Worm (Caenorhabditis elegans) whole organism, L1 larva: Measurements from ENCODE around the gene T08A11.1.

ENCODE experiments used
- dpl-1 ChIP-seq, 3 experiments: fragments of 150-350 bp in 2 of 3; sonication (generic microtip) in 1 of 3; optimal IDR thresholded peaks; 2 replicates each; lab custom pipeline; 2014 to 2017; ENCODE audit warnings: missing biosample characterization in 3 of 3, missing genetic modification characterization in 3 of 3, missing genetic modification reagents in 3 of 3
- lin-13 ChIP-seq: fragments of 150-350 bp; optimal IDR thresholded peaks from 2 replicates; lab custom pipeline; 2014; ENCODE audit warnings: missing biosample characterization, missing genetic modification reagents, missing genetic modification characterization
- nhr-11 ChIP-seq: fragments of 150-350 bp; optimal IDR thresholded peaks from 2 replicates; lab custom pipeline; 2014; ENCODE audit warnings: missing biosample characterization, missing genetic modification characterization
- nhr-19 ChIP-seq: fragments of 200-800 bp; sonication (Bioruptor generic); conservative IDR thresholded peaks from 2 replicates; pipeline ENCODE4 v1.3.6; 2022; ENCODE audit warnings: missing genetic modification characterization, missing compliant biosample characterization
- skn-1 ChIP-seq: fragments of 150-350 bp; optimal IDR thresholded peaks from 2 replicates; lab custom pipeline; 2014; ENCODE audit warnings: missing biosample characterization, missing genetic modification characterization
- unc-130 ChIP-seq: fragments of 150-350 bp; optimal IDR thresholded peaks from 2 replicates; lab custom pipeline; 2017; ENCODE audit warnings: missing biosample characterization, missing genetic modification characterization, inconsistent platforms

ce11 chrIII:4243461-4243860 is 19.5 kb downstream of the T08A11.1 start, which contains the start of gene mrpl-21:
- no peak for TF ChIP-seq lin-13
- no peak for TF ChIP-seq nhr-19 (GFP tag; lab: Robert Waterston, UW)
- TF ChIP-seq nhr-11 (tag; lab: Kevin White, UChicago): no peak
- TF ChIP-seq unc-130 (tag; lab: Kevin White, UChicago): no peak
- TF ChIP-seq skn-1: no peak
- no peak for TF ChIP-seq dpl-1 (GFP tag; optimal IDR thresholded peaks at IDR 0.05; lab: Kevin White, UChicago)
